Worm (Caenorhabditis elegans) whole organism, L4 larva: ENCODE measurements around the gene T23G5.2.

Experiments used
- R02D3.7 ChIP-seq: fragments of 150-350 bp; sonication (generic microtip); optimal IDR thresholded peaks from 3 replicates; lab custom pipeline; 2014; ENCODE audit warnings: missing biosample characterization, missing genetic modification characterization
- T26A8.4 ChIP-seq: fragments of 200-800 bp; sonication (Bioruptor generic); IDR thresholded peaks from 2 replicates; pipeline ENCODE4 v1.3.6; 2022; ENCODE audit warnings: missing genetic modification characterization, missing compliant biosample characterization
- Y105C5A.15 ChIP-seq: fragments of 200-800 bp; sonication (Bioruptor generic); IDR thresholded peaks from 2 replicates; pipeline ENCODE4 v1.3.6; 2022; ENCODE audit warnings: missing genetic modification characterization, missing compliant biosample characterization
- Y48G9A.11 ChIP-seq: fragments of 200-800 bp; sonication (Bioruptor generic); IDR thresholded peaks from 2 replicates; pipeline ENCODE4 v1.3.6; 2022; ENCODE audit warnings: missing genetic modification reagents, missing genetic modification characterization, missing compliant biosample characterization
- ama-1 ChIP-seq: fragments of 150-350 bp; optimal IDR thresholded peaks from 2 replicates; lab custom pipeline; 2014; ENCODE audit warnings: inconsistent platforms, mixed read lengths
- ceh-20 ChIP-seq: fragments of 200-800 bp; sonication (Bioruptor generic); IDR thresholded peaks from 2 replicates; pipeline ENCODE4 v1.3.6; 2022; ENCODE audit warnings: missing genetic modification reagents, missing genetic modification characterization, missing compliant biosample characterization
- ceh-32 ChIP-seq: sonication (generic microtip); optimal IDR thresholded peaks from 2 replicates; lab custom pipeline; 2016; ENCODE audit warnings: mild to moderate bottlenecking, missing genetic modification characterization, missing compliant biosample characterization; ENCODE audit not compliant: poor library complexity
- ceh-44 ChIP-seq: fragments of 200-800 bp; sonication (Bioruptor generic); IDR thresholded peaks from 2 replicates; pipeline ENCODE4 v1.3.6; 2022; ENCODE audit warnings: missing genetic modification reagents, missing genetic modification characterization, missing compliant biosample characterization
- ces-1 ChIP-seq: fragments of 150-350 bp; sonication (generic microtip); optimal IDR thresholded peaks from 4 replicates; lab custom pipeline; 2014; ENCODE audit warnings: missing biosample characterization, missing genetic modification reagents, missing genetic modification characterization
- ctbp-1 ChIP-seq: fragments of 200-800 bp; sonication (Bioruptor generic); IDR thresholded peaks from 2 replicates; pipeline ENCODE4 v1.3.6; 2022; ENCODE audit warnings: missing genetic modification reagents, missing genetic modification characterization, missing compliant biosample characterization
- daf-12 ChIP-seq: fragments of 150-350 bp; optimal IDR thresholded peaks from 2 replicates; lab custom pipeline; 2014; ENCODE audit warnings: missing biosample characterization, missing genetic modification reagents, missing genetic modification characterization
- daf-16 ChIP-seq, 3 experiments: sonication (generic microtip); optimal IDR thresholded peaks; 2 replicates each; lab custom pipeline; 2016 to 2017; ENCODE audit warnings: missing genetic modification characterization in 3 of 3, missing genetic modification reagents in 3 of 3, mild to moderate bottlenecking in 2 of 3, missing compliant biosample characterization in 2 of 3, missing biosample characterization in 1 of 3, moderate library complexity in 1 of 3
- daf-8 ChIP-seq: fragments of 200-800 bp; sonication (Bioruptor generic); IDR thresholded peaks from 2 replicates; pipeline ENCODE4 v1.3.6; 2022; ENCODE audit warnings: missing genetic modification characterization, missing compliant biosample characterization
- dmd-6 ChIP-seq: fragments of 200-800 bp; sonication (Bioruptor generic); IDR thresholded peaks from 2 replicates; pipeline ENCODE4 v1.3.6; 2022; ENCODE audit warnings: missing genetic modification reagents, missing genetic modification characterization, missing compliant biosample characterization
- dve-1 ChIP-seq: sonication (generic microtip); optimal IDR thresholded peaks from 2 replicates; lab custom pipeline; 2017; ENCODE audit warnings: antibody characterized with exemption, mild to moderate bottlenecking, missing genetic modification characterization, missing compliant biosample characterization; ENCODE audit not compliant: insufficient read depth
- egl-43 ChIP-seq: fragments of 200-800 bp; sonication (Bioruptor generic); IDR thresholded peaks from 2 replicates; pipeline ENCODE4 v1.3.6; 2022; ENCODE audit warnings: missing genetic modification reagents, missing genetic modification characterization, missing compliant biosample characterization
- fos-1 ChIP-seq: fragments of 150-350 bp; optimal IDR thresholded peaks from 2 replicates; lab custom pipeline; 2014; ENCODE audit warnings: missing biosample characterization, missing genetic modification characterization
- hif-1 ChIP-seq, 2 experiments: sonication (generic microtip); optimal IDR thresholded peaks; 2 replicates each; lab custom pipeline; 2016 to 2017; ENCODE audit warnings: missing compliant biosample characterization in 2 of 2, missing genetic modification characterization in 2 of 2, missing genetic modification reagents in 2 of 2, missing genotype in 2 of 2, mild to moderate bottlenecking in 1 of 2
- hlh-11 ChIP-seq: fragments of 200-800 bp; sonication (Bioruptor generic); optimal IDR thresholded peaks from 2 replicates; lab custom pipeline; 2018; ENCODE audit warnings: mild to moderate bottlenecking, missing genetic modification characterization, missing compliant biosample characterization
- hmg-1.1 ChIP-seq: fragments of 200-800 bp; sonication (Bioruptor generic); IDR thresholded peaks from 2 replicates; pipeline ENCODE4 v1.3.6; 2022; ENCODE audit warnings: missing genetic modification reagents, missing genetic modification characterization, missing compliant biosample characterization
- jun-1 ChIP-seq: fragments of 150-350 bp; optimal IDR thresholded peaks from 2 replicates; lab custom pipeline; 2014; ENCODE audit warnings: missing biosample characterization, missing genetic modification reagents, missing genetic modification characterization
- lin-13 ChIP-seq: fragments of 150-350 bp; optimal IDR thresholded peaks from 2 replicates; lab custom pipeline; 2014; ENCODE audit warnings: missing biosample characterization, missing genetic modification reagents, missing genetic modification characterization
- lin-38 ChIP-seq: fragments of 200-800 bp; sonication (Bioruptor generic); IDR thresholded peaks from 2 replicates; pipeline ENCODE4 v1.3.6; 2022; ENCODE audit warnings: missing genetic modification reagents, missing genetic modification characterization, missing compliant biosample characterization
- lin-39 ChIP-seq: fragments of 150-350 bp; optimal IDR thresholded peaks from 2 replicates; lab custom pipeline; 2014; ENCODE audit warnings: missing biosample characterization, missing genetic modification reagents, missing genetic modification characterization
- madf-9 ChIP-seq: fragments of 200-800 bp; sonication (Bioruptor generic); conservative IDR thresholded peaks from 2 replicates; pipeline ENCODE4 v1.3.6; 2022; ENCODE audit warnings: missing genetic modification reagents, missing genetic modification characterization, missing compliant biosample characterization
- mdl-1 ChIP-seq, 2 experiments: fragments of 150-350 bp in 1 of 2; sonication (generic microtip) in 1 of 2; optimal IDR thresholded peaks; 2 replicates each; lab custom pipeline; 2014 to 2017; ENCODE audit warnings: missing biosample characterization in 2 of 2, missing genetic modification characterization in 2 of 2
- mdt-29 ChIP-seq: fragments of 200-800 bp; sonication (Bioruptor generic); IDR thresholded peaks from 2 replicates; pipeline ENCODE4 v1.3.6; 2022; ENCODE audit warnings: missing genetic modification reagents, missing genetic modification characterization, missing compliant biosample characterization
- mep-1 ChIP-seq: fragments of 150-350 bp; sonication (generic microtip); optimal IDR thresholded peaks from 3 replicates; lab custom pipeline; 2014; ENCODE audit warnings: missing biosample characterization, missing genetic modification characterization
- mes-2 ChIP-seq: sonication (generic microtip); optimal IDR thresholded peaks from 2 replicates; lab custom pipeline; 2016; ENCODE audit warnings: missing genotype, mild to moderate bottlenecking, missing genetic modification characterization, missing compliant biosample characterization; ENCODE audit not compliant: poor library complexity, severe bottlenecking
- mxl-3 ChIP-seq: fragments of 200-800 bp; sonication (Bioruptor generic); optimal IDR thresholded peaks from 2 replicates; lab custom pipeline; 2018; ENCODE audit warnings: mild to moderate bottlenecking, missing genetic modification characterization, missing compliant biosample characterization
- nhr-11 ChIP-seq: fragments of 150-350 bp; optimal IDR thresholded peaks from 2 replicates; lab custom pipeline; 2014; ENCODE audit warnings: missing biosample characterization, missing genetic modification characterization
- nhr-28 ChIP-seq: fragments of 150-350 bp; optimal IDR thresholded peaks from 2 replicates; lab custom pipeline; 2014; ENCODE audit warnings: missing biosample characterization, missing genetic modification characterization
- pha-4 ChIP-seq, 2 experiments: fragments of 150-350 bp in 1 of 2; fragments of 200-800 bp in 1 of 2; sonication (Bioruptor generic) in 1 of 2; IDR thresholded peaks in 1 of 2; optimal IDR thresholded peaks in 1 of 2; 2 replicates each; pipeline versions ENCODE4 v1.3.6 to Lab custom; 2014 to 2022; ENCODE audit warnings: missing genetic modification characterization in 2 of 2, missing genetic modification reagents in 2 of 2, missing biosample characterization in 1 of 2, missing compliant biosample characterization in 1 of 2
- php-3 ChIP-seq: fragments of 200-800 bp; sonication (Bioruptor generic); IDR thresholded peaks from 2 replicates; pipeline ENCODE4 v1.3.6; 2022; ENCODE audit warnings: missing genetic modification reagents, missing genetic modification characterization, missing compliant biosample characterization
- snpc-1.2 ChIP-seq: fragments of 200-800 bp; sonication (Bioruptor generic); IDR thresholded peaks from 2 replicates; pipeline ENCODE4 v1.3.6; 2022; ENCODE audit warnings: missing genetic modification reagents, missing genetic modification characterization, missing compliant biosample characterization
- unc-62 ChIP-seq, 3 experiments: fragments of 150-350 bp in 1 of 3; sonication (generic microtip); optimal IDR thresholded peaks in 2 of 3; peaks in 1 of 3; 1 replicate in 1 of 3; 2 replicates in 2 of 3; lab custom pipeline; 2014 to 2017; ENCODE audit warnings: missing biosample characterization in 3 of 3, missing genetic modification characterization in 3 of 3, missing genetic modification reagents in 3 of 3, missing genotype in 1 of 3
- zfp-2 ChIP-seq: sonication (generic microtip); optimal IDR thresholded peaks from 2 replicates; lab custom pipeline; 2016; ENCODE audit warnings: mild to moderate bottlenecking, missing genetic modification characterization, missing compliant biosample characterization
- zfp-3 ChIP-seq: fragments of 200-800 bp; sonication (Bioruptor generic); conservative IDR thresholded peaks from 2 replicates; pipeline ENCODE4 v1.3.6; 2022; ENCODE audit warnings: missing genetic modification reagents, missing genetic modification characterization, missing compliant biosample characterization
- ztf-11 ChIP-seq: fragments of 150-350 bp; optimal IDR thresholded peaks from 2 replicates; lab custom pipeline; 2014; ENCODE audit warnings: missing biosample characterization, missing genetic modification characterization
- ztf-7 ChIP-seq: fragments of 150-350 bp; optimal IDR thresholded peaks from 2 replicates; lab custom pipeline; 2014; ENCODE audit warnings: missing biosample characterization, missing genetic modification characterization

T23G5.2 gene

DNA sequence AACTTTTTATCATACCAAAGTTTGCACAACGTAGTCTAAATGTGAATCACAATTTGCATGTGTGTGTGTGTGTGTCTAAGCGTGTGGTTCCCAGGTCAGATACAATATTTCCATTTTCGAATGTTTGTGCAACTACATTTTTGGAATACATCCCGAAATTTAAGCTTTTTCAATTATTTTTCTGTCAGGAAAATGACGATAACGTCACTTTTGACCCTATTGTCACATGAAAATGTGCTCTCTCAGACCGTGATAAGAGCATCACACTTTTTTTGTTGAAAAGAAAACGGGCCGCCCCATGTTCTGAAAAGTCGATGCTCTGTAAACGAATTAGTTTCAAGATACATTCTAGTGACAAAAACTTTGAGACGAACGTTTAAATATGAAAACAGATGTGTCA lies 18.9 kb upstream of the T23G5.2 start (continued):
- TF ChIP-seq fos-1 (tag; lab: Kevin White, UChicago) (no peak), unc-62 (GFP tag; optimal IDR thresholded peaks at IDR 0.05 in 1 of 2; lab: Kevin White, UChicago) (peak in 1 of 2 experiments; percentile 23), unc-62 (tag; optimal IDR thresholded peaks at IDR 0.05; lab: Kevin White, UChicago) (no peak), R02D3.7 (no peak), ceh-20 (GFP tag; lab: Robert Waterston, UW) (no peak), daf-12 (tag; lab: Kevin White, UChicago) (no peak), dve-1 (tag; lab: Kevin White, UChicago) (peak; percentile 11), ama-1 (lab: Kevin White, UChicago) (no peak), snpc-1.2 (GFP tag; lab: Robert Waterston, UW) (no peak), ctbp-1 (GFP tag; lab: Robert Waterston, UW) (no peak), daf-8 (no peak), Y105C5A.15 (GFP tag; lab: Robert Waterston, UW) (no peak), zfp-3 (GFP tag; lab: Robert Waterston, UW) (no peak), ztf-11 (tag; lab: Kevin White, UChicago) (no peak)
- TF ChIP-seq, all 104 proteins: peak for 10

DNA sequence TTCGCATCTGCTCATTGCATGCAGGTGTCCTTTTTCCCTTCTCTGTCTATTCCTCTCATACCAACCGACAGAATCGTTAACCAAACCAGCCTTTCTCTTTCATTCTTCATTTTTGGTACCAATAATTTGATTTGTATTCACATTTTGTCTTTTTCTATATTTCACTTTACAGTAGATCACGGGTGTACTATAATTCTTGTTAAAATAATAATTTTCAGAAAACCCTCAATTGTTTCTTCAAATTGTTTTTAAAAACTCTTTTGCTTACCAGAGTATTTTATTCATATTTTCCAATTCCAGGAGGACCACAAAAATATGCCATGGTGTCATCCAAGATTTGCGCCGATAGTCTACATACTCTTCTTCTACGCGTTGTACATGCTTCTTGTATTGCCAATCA lies 14.6 kb upstream of the T23G5.2 start, which contains the start of gene T02C1.2:
Gene T02C1.2 (plus strand): TSS at position 301 of the 400 bp plus-strand sequence.
- TF ChIP-seq dmd-6 (GFP tag; lab: Robert Waterston, UW) (no peak), mdl-1 (tag; optimal IDR thresholded peaks at IDR 0.05; lab: Kevin White, UChicago) (no peak), zfp-3 (GFP tag; lab: Robert Waterston, UW) (no peak)

DNA sequence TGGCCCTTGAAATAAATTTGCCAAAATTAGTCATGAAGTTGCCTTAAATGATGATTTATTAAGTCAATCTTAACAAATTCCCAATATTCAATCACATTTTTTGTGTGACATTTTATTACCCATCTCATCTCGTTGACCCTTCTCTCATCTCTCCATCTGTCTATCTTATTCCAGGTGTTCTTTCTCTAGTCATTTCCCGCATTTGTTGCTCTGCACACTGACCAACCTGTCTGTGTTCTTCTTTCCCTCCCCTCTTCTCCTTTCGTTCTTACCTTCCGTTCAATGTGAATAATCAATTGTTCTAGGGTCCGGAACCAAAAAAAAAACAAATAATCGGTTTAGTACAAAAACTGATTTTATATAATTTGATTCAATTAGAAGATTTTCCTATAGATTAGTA lies 11.1 kb upstream of the T23G5.2 start, which contains the start of gene T02C1.1:
Gene T02C1.1 (plus strand): TSS at position 305 of the 400 bp plus-strand sequence.
- TF ChIP-seq lin-39 (tag; lab: Kevin White, UChicago) (no peak), ctbp-1 (GFP tag; lab: Robert Waterston, UW) (no peak)

DNA sequence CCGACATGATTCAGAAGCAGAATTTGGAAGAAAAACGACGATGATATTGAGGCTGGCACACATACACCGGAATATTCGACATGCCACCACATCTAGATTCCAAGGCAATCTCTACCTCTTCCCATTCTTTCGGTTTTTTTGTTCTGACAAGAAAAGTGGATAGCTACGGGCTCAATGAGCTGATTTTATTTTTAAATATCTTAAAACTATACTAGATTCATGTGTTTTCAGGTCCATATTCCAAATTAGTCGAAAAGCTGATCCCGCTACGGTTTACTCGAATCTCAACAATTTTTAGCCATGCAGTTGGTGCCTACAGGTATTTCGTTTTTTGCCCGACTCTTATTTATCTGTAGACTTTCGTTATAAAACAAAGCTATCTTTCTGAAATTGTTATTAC lies 6.5 kb upstream of the T23G5.2 start, which contains the start of gene dat-1:
Gene dat-1 (plus strand): TSS at position 301 of the 400 bp plus-strand sequence.
- TF ChIP-seq ceh-32 (no peak), fos-1 (tag; lab: Kevin White, UChicago) (no peak), dmd-6 (GFP tag; lab: Robert Waterston, UW) (no peak), daf-12 (tag; lab: Kevin White, UChicago) (no peak)

DNA sequence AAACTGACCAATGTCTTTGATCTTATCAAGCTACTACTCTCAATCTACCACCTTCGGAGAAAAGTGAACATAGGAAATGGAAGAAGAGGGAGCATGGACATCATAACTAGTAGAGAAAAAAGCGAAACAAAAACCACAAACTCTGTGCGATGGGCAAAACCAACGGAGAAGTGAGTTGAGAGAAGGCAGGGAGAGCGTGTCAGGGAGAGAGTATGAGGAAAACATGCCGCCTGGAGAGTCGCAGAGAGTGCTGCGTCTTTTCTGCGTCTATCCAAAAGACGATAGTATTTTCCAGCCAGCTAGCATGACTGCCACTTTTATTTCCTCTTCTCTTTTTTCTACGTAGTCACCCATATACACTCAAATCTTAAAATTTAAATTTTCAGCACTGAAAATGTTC lies 3.9 kb upstream of the T23G5.2 start, which contains the start of gene saeg-2:
Gene saeg-2 (plus strand): TSS at position 381 of the 400 bp plus-strand sequence.
- TF ChIP-seq nhr-28 (tag; lab: Kevin White, UChicago) (peak; percentile 36), mdt-29 (GFP tag; lab: Robert Waterston, UW) (no peak), Y105C5A.15 (GFP tag; lab: Robert Waterston, UW) (0 out of 2 replicates have a peak, but pooled peaks have one; percentile 35), T26A8.4 (GFP tag; lab: Robert Waterston, UW) (peak; percentile 39; the same call in 1 of the 2 replicates), nhr-11 (tag; lab: Kevin White, UChicago) (no peak), mxl-3 (GFP tag; lab: Kevin White, UChicago) (peak; percentile 75), hlh-11 (tag; lab: Kevin White, UChicago) (peak; percentile 78), snpc-1.2 (GFP tag; lab: Robert Waterston, UW) (no peak), php-3 (GFP tag; lab: Robert Waterston, UW) (no peak), pha-4 (GFP tag; IDR thresholded peaks at IDR 0.05; lab: Robert Waterston, UW) (no peak), pha-4 (tag; optimal IDR thresholded peaks at IDR 0.05; lab: Kevin White, UChicago) (peak; percentile 41), mep-1 (peak; percentile 52), daf-16 (GFP tag; optimal IDR thresholded peaks at IDR 0.05; lab: Kevin White, UChicago) (no peak), daf-16 (tag; optimal IDR thresholded peaks at IDR 0.05; lab: Kevin White, UChicago) (peak; percentile 51), ceh-44 (GFP tag; lab: Robert Waterston, UW) (no peak), lin-38 (GFP tag; lab: Robert Waterston, UW) (no peak), Y48G9A.11 (GFP tag; lab: Robert Waterston, UW) (no peak), hmg-1.1 (GFP tag; lab: Robert Waterston, UW) (peak; percentile 62), madf-9 (GFP tag; lab: Robert Waterston, UW) (no peak), hif-1 (tag; optimal IDR thresholded peaks at IDR 0.05; lab: Kevin White, UChicago) (peak in 1 of 2 experiments; percentile 15), ztf-7 (tag; lab: Kevin White, UChicago) (peak; percentile 14), mes-2 (tag; lab: Kevin White, UChicago) (peak; percentile 34), zfp-2 (tag; lab: Kevin White, UChicago) (no peak), egl-43 (0 out of 2 replicates have a peak, but pooled peaks have one; percentile 51), ces-1 (GFP tag; lab: Kevin White, UChicago) (no peak), R02D3.7 (no peak), lin-13 (peak; percentile 56), jun-1 (tag; lab: Kevin White, UChicago) (no peak)
